Fruit fly (Drosophila melanogaster) whole organism, embryonic: ENCODE measurements around the gene Rpn1.

Experiments
- Atf-2 ChIP-seq: fragments of 200-800 bp; sonication (Bioruptor generic); optimal IDR thresholded peaks from 2 replicates; lab custom pipeline; 2016; ENCODE audit warnings: missing biosample characterization, missing genetic modification characterization
- Blimp-1 ChIP-seq: fragments of 200-800 bp; sonication (Bioruptor generic); optimal IDR thresholded peaks from 3 replicates; lab custom pipeline; 2018; ENCODE audit warnings: missing biosample characterization, missing genetic modification characterization, mild to moderate bottlenecking, moderate library complexity, missing genetic modification reagents
- CG11085 ChIP-seq: fragments of 200-800 bp; sonication (Bioruptor generic); IDR thresholded peaks from 2 replicates; pipeline ENCODE4 v1.3.6; 2022; ENCODE audit warnings: missing biosample characterization, missing genetic modification characterization
- CG11723 ChIP-seq: fragments of 200-800 bp; sonication (Bioruptor generic); optimal IDR thresholded peaks from 2 replicates; lab custom pipeline; 2017; ENCODE audit warnings: missing biosample characterization, mild to moderate bottlenecking, missing genetic modification characterization
- CG13123 ChIP-seq: fragments of 200-800 bp; sonication (Bioruptor generic); optimal IDR thresholded peaks from 2 replicates; lab custom pipeline; 2016; ENCODE audit warnings: missing biosample characterization, missing genetic modification characterization
- CG15011 ChIP-seq: fragments of 200-800 bp; sonication (Bioruptor generic); optimal IDR thresholded peaks from 3 replicates; lab custom pipeline; 2018; ENCODE audit warnings: missing biosample characterization, mild to moderate bottlenecking, missing genetic modification characterization
- CG1603 ChIP-seq: fragments of 200-800 bp; sonication (Bioruptor generic); optimal IDR thresholded peaks from 2 replicates; lab custom pipeline; 2019; ENCODE audit warnings: missing biosample characterization, mild to moderate bottlenecking, missing genetic modification characterization, moderate library complexity
- CG18262 ChIP-seq: fragments of 200-800 bp; optimal IDR thresholded peaks from 3 replicates; lab custom pipeline; 2019; ENCODE audit warnings: missing biosample characterization, mild to moderate bottlenecking, missing genetic modification characterization, moderate library complexity
- CG2116 ChIP-seq: fragments of 200-800 bp; sonication (Bioruptor generic); optimal IDR thresholded peaks from 3 replicates; lab custom pipeline; 2018; ENCODE audit warnings: missing biosample characterization, mild to moderate bottlenecking, missing genetic modification characterization
- CG31365 ChIP-seq: fragments of 200-800 bp; sonication (Bioruptor generic); optimal IDR thresholded peaks from 2 replicates; lab custom pipeline; 2018; ENCODE audit warnings: missing biosample characterization, mild to moderate bottlenecking, missing genetic modification characterization
- CG3838 ChIP-seq: fragments of 200-800 bp; sonication (Bioruptor generic); optimal IDR thresholded peaks from 3 replicates; lab custom pipeline; 2016; ENCODE audit warnings: missing biosample characterization, missing genetic modification characterization
- CG6854 ChIP-seq: fragments of 200-800 bp; sonication (Bioruptor generic); optimal IDR thresholded peaks from 3 replicates; lab custom pipeline; 2017; ENCODE audit warnings: missing biosample characterization, mild to moderate bottlenecking, missing genetic modification characterization
- CG7556 ChIP-seq: fragments of 200-800 bp; sonication (Bioruptor generic); optimal IDR thresholded peaks from 2 replicates; lab custom pipeline; 2017; ENCODE audit warnings: missing biosample characterization, mild to moderate bottlenecking, missing genetic modification characterization
- CG9727 ChIP-seq: fragments of 200-800 bp; sonication (Bioruptor generic); optimal IDR thresholded peaks from 3 replicates; lab custom pipeline; 2017; ENCODE audit warnings: missing biosample characterization, mild to moderate bottlenecking, missing genetic modification characterization
- CoRest ChIP-seq: fragments of 200-800 bp; sonication (Bioruptor generic); optimal IDR thresholded peaks from 3 replicates; lab custom pipeline; 2018; ENCODE audit warnings: missing biosample characterization, mild to moderate bottlenecking, missing genetic modification characterization, moderate library complexity
- Doc3 ChIP-seq: fragments of 200-800 bp; sonication (Bioruptor generic); IDR thresholded peaks from 3 replicates; pipeline ENCODE4 v1.3.6; 2022; ENCODE audit warnings: missing biosample characterization, missing genetic modification characterization; ENCODE audit not compliant: partially characterized antibody
- ERR ChIP-seq: fragments of 200-800 bp; sonication (Bioruptor generic); optimal IDR thresholded peaks from 2 replicates; lab custom pipeline; 2016; ENCODE audit warnings: missing biosample characterization, missing genetic modification characterization
- Fer2 ChIP-seq: fragments of 200-800 bp; sonication (Bioruptor generic); optimal IDR thresholded peaks from 2 replicates; lab custom pipeline; 2018; ENCODE audit warnings: missing biosample characterization, mild to moderate bottlenecking, missing genetic modification characterization, moderate library complexity
- H15 ChIP-seq: fragments of 200-800 bp; sonication (Bioruptor generic); IDR thresholded peaks from 3 replicates; pipeline ENCODE4 v1.3.6; 2022; ENCODE audit warnings: missing biosample characterization, missing genetic modification characterization
- H2.0 ChIP-seq: fragments of 200-800 bp; sonication (Bioruptor generic); IDR thresholded peaks from 2 replicates; pipeline ENCODE4 v1.3.6; 2022; ENCODE audit warnings: missing biosample characterization, missing genetic modification characterization
- HHEX ChIP-seq: fragments of 200-800 bp; sonication (Bioruptor generic); optimal IDR thresholded peaks from 3 replicates; lab custom pipeline; 2017; ENCODE audit warnings: missing biosample characterization, mild to moderate bottlenecking, missing genetic modification characterization, missing genetic modification reagents
- HmgZ ChIP-seq: fragments of 200-800 bp; sonication (Bioruptor generic); optimal IDR thresholded peaks from 2 replicates; lab custom pipeline; 2018; ENCODE audit warnings: missing biosample characterization, mild to moderate bottlenecking, missing genetic modification characterization
- Hmr ChIP-seq: fragments of 200-800 bp; sonication (Bioruptor generic); optimal IDR thresholded peaks from 3 replicates; lab custom pipeline; 2017; ENCODE audit warnings: mild to moderate bottlenecking, missing biosample characterization, missing genetic modification reagents, missing genetic modification characterization
- Hr39 ChIP-seq: fragments of >200 bp; optimal IDR thresholded peaks from 2 replicates; lab custom pipeline; 2017
- Mes4 ChIP-seq: fragments of 200-800 bp; sonication (Bioruptor generic); optimal IDR thresholded peaks from 2 replicates; lab custom pipeline; 2016; ENCODE audit warnings: missing biosample characterization, missing genetic modification characterization
- Oaz ChIP-seq: fragments of 200-800 bp; sonication (Bioruptor generic); IDR thresholded peaks from 2 replicates; pipeline ENCODE4 v1.3.6; 2022; ENCODE audit warnings: missing biosample characterization, missing genetic modification characterization
- Rx ChIP-seq: fragments of 200-800 bp; sonication (Bioruptor generic); IDR thresholded peaks from 2 replicates; pipeline ENCODE4 v1.3.6; 2022; ENCODE audit warnings: missing biosample characterization, missing genetic modification characterization
- Sox100B ChIP-seq: fragments of 200-800 bp; sonication (Bioruptor generic); optimal IDR thresholded peaks from 3 replicates; lab custom pipeline; 2018; ENCODE audit warnings: missing biosample characterization, mild to moderate bottlenecking, missing genetic modification characterization
- Ssrp ChIP-seq: fragments of 200-800 bp; sonication (Bioruptor generic); optimal IDR thresholded peaks from 2 replicates; lab custom pipeline; 2018; ENCODE audit warnings: missing biosample characterization, mild to moderate bottlenecking, missing genetic modification characterization, moderate library complexity
- Usf ChIP-seq: fragments of 200-800 bp; sonication (Bioruptor generic); optimal IDR thresholded peaks from 2 replicates; lab custom pipeline; 2017; ENCODE audit warnings: missing genotype, missing biosample characterization, missing genetic modification characterization
- abd-A ChIP-seq: fragments of 200-800 bp; sonication (Bioruptor generic); optimal IDR thresholded peaks from 3 replicates; lab custom pipeline; 2019; ENCODE audit warnings: missing biosample characterization, mild to moderate bottlenecking, missing genetic modification characterization, moderate library complexity
- corto ChIP-seq: fragments of 200-800 bp; sonication (Bioruptor generic); optimal IDR thresholded peaks from 2 replicates; lab custom pipeline; 2016; ENCODE audit warnings: missing biosample characterization, mild to moderate bottlenecking, missing genetic modification characterization, moderate library complexity
- croc ChIP-seq: fragments of 200-800 bp; sonication (Bioruptor generic); conservative IDR thresholded peaks from 3 replicates; pipeline ENCODE4 v1.3.6; 2022; ENCODE audit warnings: missing biosample characterization, missing genetic modification characterization
- dmrt11E ChIP-seq: fragments of 200-800 bp; sonication (Bioruptor generic); optimal IDR thresholded peaks from 3 replicates; lab custom pipeline; 2018; ENCODE audit warnings: missing biosample characterization, mild to moderate bottlenecking, missing genetic modification characterization, moderate library complexity
- esg ChIP-seq: fragments of 200-800 bp; sonication (Bioruptor generic); conservative IDR thresholded peaks from 2 replicates; pipeline ENCODE4 v1.3.6; 2022; ENCODE audit warnings: missing biosample characterization, missing genetic modification characterization
- fru ChIP-seq: fragments of >200 bp; optimal IDR thresholded peaks from 2 replicates; lab custom pipeline; 2017
- gem ChIP-seq: fragments of 200-800 bp; sonication (Bioruptor generic); optimal IDR thresholded peaks from 2 replicates; lab custom pipeline; 2019; ENCODE audit warnings: missing biosample characterization, mild to moderate bottlenecking, missing genetic modification characterization, moderate library complexity
- gt ChIP-seq: fragments of 200-800 bp; sonication (Bioruptor generic); IDR thresholded peaks from 2 replicates; pipeline ENCODE4 v1.3.6; 2022; ENCODE audit warnings: missing biosample characterization, missing genetic modification characterization
- hkb ChIP-seq, 2 experiments: fragments of 200-800 bp in 1 of 2; fragments of >200 bp in 1 of 2; sonication (Bioruptor generic) in 1 of 2; IDR thresholded peaks in 1 of 2; optimal IDR thresholded peaks in 1 of 2; 2 replicates each; pipeline versions ENCODE4 v1.3.6 to Lab custom; 2017 to 2022; ENCODE audit warnings: missing biosample characterization in 1 of 2, missing genetic modification characterization in 1 of 2
- hth ChIP-seq: fragments of >200 bp; optimal IDR thresholded peaks from 2 replicates; lab custom pipeline; 2017; ENCODE audit warnings: inconsistent platforms
- insv ChIP-seq, 2 experiments: fragments of 200-800 bp; sonication (Bioruptor generic); optimal IDR thresholded peaks; 3 replicates each; lab custom pipeline; 2016 to 2018; ENCODE audit warnings: missing biosample characterization in 2 of 2, missing genetic modification characterization in 2 of 2
- lab ChIP-seq: fragments of 200-800 bp; sonication (Bioruptor generic); optimal IDR thresholded peaks from 3 replicates; lab custom pipeline; 2017; ENCODE audit warnings: missing biosample characterization, missing genetic modification characterization, mild to moderate bottlenecking, moderate library complexity, missing genetic modification reagents
- mld ChIP-seq: fragments of 200-800 bp; sonication (Bioruptor generic); IDR thresholded peaks from 3 replicates; pipeline ENCODE4 v1.3.6; 2022; ENCODE audit warnings: missing biosample characterization, missing genetic modification characterization; ENCODE audit not compliant: partially characterized antibody
- odd ChIP-seq: fragments of 200-800 bp; sonication (Bioruptor generic); optimal IDR thresholded peaks from 2 replicates; lab custom pipeline; 2017; ENCODE audit warnings: missing biosample characterization, mild to moderate bottlenecking, missing genetic modification characterization
- pan ChIP-seq, 4 experiments: fragments of >200 bp in 3 of 4; fragments of 200-800 bp in 1 of 4; sonication (Bioruptor generic) in 1 of 4; optimal IDR thresholded peaks in 3 of 4; IDR thresholded peaks in 1 of 4; 2 replicates each; pipeline versions ENCODE4 v1.3.6 to Lab custom; 2017 to 2022; ENCODE audit warnings: missing biosample characterization in 2 of 4, missing genetic modification characterization in 2 of 4, mixed read lengths in 1 of 4
- seq ChIP-seq: fragments of 200-800 bp; sonication (Bioruptor generic); IDR thresholded peaks from 2 replicates; pipeline ENCODE4 v1.3.6; 2022; ENCODE audit warnings: missing biosample characterization, missing genetic modification characterization
- sima ChIP-seq: fragments of 200-800 bp; sonication (Bioruptor generic); optimal IDR thresholded peaks from 2 replicates; lab custom pipeline; 2016; ENCODE audit warnings: missing biosample characterization, missing genetic modification characterization
- vfl ChIP-seq: fragments of 200-800 bp; sonication (Bioruptor generic); optimal IDR thresholded peaks from 2 replicates; lab custom pipeline; 2016; ENCODE audit warnings: missing biosample characterization, missing genetic modification characterization
- wek ChIP-seq: fragments of 200-800 bp; sonication (Bioruptor generic); optimal IDR thresholded peaks from 3 replicates; lab custom pipeline; 2018; ENCODE audit warnings: missing biosample characterization, mild to moderate bottlenecking, missing genetic modification characterization, moderate library complexity
- zen ChIP-seq: fragments of 200-800 bp; sonication (Bioruptor generic); optimal IDR thresholded peaks from 3 replicates; lab custom pipeline; 2018; ENCODE audit warnings: missing biosample characterization, mild to moderate bottlenecking, missing genetic modification characterization, moderate library complexity
- zf30C ChIP-seq: fragments of 200-800 bp; sonication (Bioruptor generic); optimal IDR thresholded peaks from 3 replicates; lab custom pipeline; 2018; ENCODE audit warnings: missing biosample characterization, mild to moderate bottlenecking, missing genetic modification characterization

The Rpn1 gene

dm6 chr3L:19910054-19910414 lies 4.8 kb upstream of the Rpn1 start, which contains the start of the genes Mi-2 and Prp3 (continued):
- TF ChIP-seq CG15011 (GFP tag; lab: Kevin White, UChicago) (no peak), Blimp-1 (no peak), vfl (GFP tag; lab: Kevin White, UChicago) (no peak), hkb (optimal IDR thresholded peaks at IDR 0.05; lab: Kevin White, UChicago) (no peak), hkb (GFP tag; IDR thresholded peaks at IDR 0.05; lab: Robert Waterston, UW) (0 out of 2 replicates have a peak, but pooled peaks have one; percentile 22), CG18262 (tag; lab: Kevin White, UChicago) (no peak), CG11085 (GFP tag; lab: Robert Waterston, UW) (no peak), Hr39 (lab: Kevin White, UChicago) (no peak), sima (GFP tag; lab: Kevin White, UChicago) (no peak), dmrt11E (no peak), corto (GFP tag; lab: Kevin White, UChicago) (no peak), CG13123 (no peak), Fer2 (tag; lab: Kevin White, UChicago) (no peak), Doc3 (GFP tag; lab: Robert Waterston, UW) (no peak), CG6854 (GFP tag; lab: Kevin White, UChicago) (no peak), H15 (GFP tag; lab: Robert Waterston, UW) (no peak), hth (no peak), CG3838 (GFP tag; lab: Kevin White, UChicago) (no peak), ERR (peak; percentile 26), CG2116 (GFP tag; lab: Kevin White, UChicago) (peak; percentile 99), H2.0 (GFP tag; lab: Robert Waterston, UW) (no peak), zen (tag; lab: Kevin White, UChicago) (peak; percentile 28), Usf (GFP tag; lab: Kevin White, UChicago) (no peak), fru (no peak), lab (GFP tag; lab: Kevin White, UChicago) (no peak), HmgZ (tag; lab: Kevin White, UChicago) (peak; percentile 69), seq (GFP tag; lab: Robert Waterston, UW) (no peak), CG31365 (tag; lab: Kevin White, UChicago) (no peak), CG11723 (no peak), Mes4 (peak; percentile 7), abd-A (tag; lab: Kevin White, UChicago) (no peak), gem (tag; lab: Kevin White, UChicago) (no peak), wek (GFP tag; lab: Kevin White, UChicago) (no peak), CG1603 (tag; lab: Kevin White, UChicago) (peak; percentile 51), mld (GFP tag; lab: Robert Waterston, UW) (no peak), HHEX (GFP tag; lab: Kevin White, UChicago) (no peak), gt (GFP tag; lab: Robert Waterston, UW) (no peak), CG9727 (GFP tag; lab: Kevin White, UChicago) (no peak), odd (GFP tag; lab: Kevin White, UChicago) (no peak), CG7556 (GFP tag; lab: Kevin White, UChicago) (no peak), CoRest (tag; lab: Kevin White, UChicago) (peak; percentile 10), Rx (GFP tag; lab: Robert Waterston, UW) (no peak), pan (optimal IDR thresholded peaks at IDR 0.05; lab: Kevin White, UChicago) (no peak), pan (GFP tag; optimal IDR thresholded peaks at IDR 0.05 in 1 of 2, IDR thresholded peaks at IDR 0.05 in 1 of 2) (no peak), croc (GFP tag; lab: Robert Waterston, UW) (no peak), Sox100B (no peak), zf30C (GFP tag; lab: Kevin White, UChicago) (peak; percentile 64), Oaz (GFP tag; lab: Robert Waterston, UW) (no peak), Hmr (GFP tag; lab: Kevin White, UChicago) (no peak), Atf-2 (GFP tag; lab: Kevin White, UChicago) (no peak), insv (GFP tag; optimal IDR thresholded peaks at IDR 0.05; lab: Kevin White, UChicago) (peak in 1 of 2 experiments; percentile 38), esg (GFP tag; lab: Robert Waterston, UW) (no peak), Ssrp (tag; lab: Kevin White, UChicago) (no peak)
